Worm (Caenorhabditis elegans): ENCODE results near the gene K01G5.8.

K01G5.8 gene

DNA sequence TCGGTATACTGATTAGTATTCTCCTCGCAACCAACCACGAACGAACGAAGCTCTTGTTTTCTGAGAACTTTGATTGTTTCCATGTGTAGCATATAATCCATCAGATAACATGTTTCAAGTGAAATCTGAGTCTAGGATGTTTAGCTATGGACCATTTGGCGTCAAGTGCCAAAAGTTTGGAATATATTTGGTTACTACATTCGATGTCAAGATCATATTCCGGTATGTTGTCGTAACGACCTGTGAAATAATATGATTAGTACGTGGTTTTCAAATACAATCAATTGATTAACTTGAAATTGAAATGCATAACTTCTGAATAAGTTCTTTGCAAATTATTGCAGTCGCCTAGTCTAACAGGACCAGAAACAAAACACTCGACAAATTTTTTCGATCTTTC, 49.6 kb downstream of the K01G5.8 start, which contains the start of gene Y39A1A.17:
TSS of gene Y39A1A.17 (minus strand) at position 101 of the 400 bp plus-strand sequence.
- TF ChIP-seq aly-1 (tag; optimal IDR thresholded peaks at IDR 0.05) (no peak), ets-7 (tag; optimal IDR thresholded peaks at IDR 0.05) (no peak), B0310.2 (tag; optimal IDR thresholded peaks at IDR 0.05) (no peak), ceh-36 (tag; optimal IDR thresholded peaks at IDR 0.05) (no peak), tbx-11 (GFP tag; IDR thresholded peaks at IDR 0.05) (no peak), scrt-1 (GFP tag; IDR thresholded peaks at IDR 0.05) (no peak), F13C5.2 (tag; optimal IDR thresholded peaks at IDR 0.05) (no peak), sea-1 (GFP tag; conservative IDR thresholded peaks at IDR 0.05) (no peak), ama-1 (optimal IDR thresholded peaks at IDR 0.05) (no peak), hmg-4 (GFP tag; optimal IDR thresholded peaks at IDR 0.05) (no peak), flt-1 (GFP tag; IDR thresholded peaks at IDR 0.05) (no peak)

Measured in whole organism, early embryonic.